Worm (Caenorhabditis elegans) whole organism, L1 larva: ENCODE results near the gene EEED8.14.

ENCODE experiments used
- lin-15B ChIP-seq: fragments of 150-350 bp; sonication (generic microtip); optimal IDR thresholded peaks from 3 replicates; lab custom pipeline; 2014; ENCODE audit warnings: missing biosample characterization, missing genetic modification characterization
- sptf-1 ChIP-seq: fragments of 150-350 bp; optimal IDR thresholded peaks from 2 replicates; lab custom pipeline; 2014; ENCODE audit warnings: missing biosample characterization, missing genetic modification characterization

ce11 chrII:5459534-5459933 lies 45.7 kb upstream of the EEED8.14 start:
- TF ChIP-seq lin-15B (tag; lab: Kevin White, UChicago) (no peak), sptf-1 (tag; lab: Kevin White, UChicago) (no peak)
